Worm (Caenorhabditis elegans) whole organism, midembryonic: ENCODE results near the gene F59G1.4.

Source experiments
- ztf-23 ChIP-seq: fragments of 200-800 bp; sonication (Bioruptor generic); IDR thresholded peaks from 2 replicates; pipeline ENCODE4 v1.3.6; 2022; ENCODE audit warnings: missing genetic modification reagents, missing genetic modification characterization, missing compliant biosample characterization
- ztf-29 ChIP-seq: fragments of 200-800 bp; sonication (Bioruptor generic); IDR thresholded peaks from 2 replicates; pipeline ENCODE4 v1.3.6; 2022; ENCODE audit warnings: missing genetic modification reagents, missing genetic modification characterization, missing compliant biosample characterization

DNA sequence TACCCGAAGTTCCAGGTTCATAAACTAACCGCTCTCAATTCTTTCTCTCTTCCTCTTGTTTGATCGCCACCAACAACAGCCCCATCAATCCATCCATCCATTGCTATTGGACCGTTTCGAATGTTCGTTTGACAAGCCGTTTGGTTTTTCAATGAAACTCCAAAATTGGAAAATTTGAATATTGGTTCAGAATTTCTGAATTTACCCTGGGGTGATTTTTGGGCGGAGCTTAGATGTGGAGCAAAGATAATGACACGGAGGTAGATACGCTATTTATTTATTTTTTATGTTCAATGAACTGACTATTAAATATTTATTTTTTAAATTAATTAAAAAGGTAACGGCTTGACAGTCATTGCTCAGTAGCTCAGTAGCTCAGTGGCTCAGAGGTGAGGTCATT, 48.3 kb downstream of the F59G1.4 start, which contains the start of gene B0034.2:
- TF ChIP-seq ztf-23 (GFP tag; lab: Robert Waterston, UW) (no peak), ztf-29 (GFP tag; lab: Robert Waterston, UW) (no peak)
